Worm (Caenorhabditis elegans): ENCODE measurements around the gene F48C5.2.

DNA sequence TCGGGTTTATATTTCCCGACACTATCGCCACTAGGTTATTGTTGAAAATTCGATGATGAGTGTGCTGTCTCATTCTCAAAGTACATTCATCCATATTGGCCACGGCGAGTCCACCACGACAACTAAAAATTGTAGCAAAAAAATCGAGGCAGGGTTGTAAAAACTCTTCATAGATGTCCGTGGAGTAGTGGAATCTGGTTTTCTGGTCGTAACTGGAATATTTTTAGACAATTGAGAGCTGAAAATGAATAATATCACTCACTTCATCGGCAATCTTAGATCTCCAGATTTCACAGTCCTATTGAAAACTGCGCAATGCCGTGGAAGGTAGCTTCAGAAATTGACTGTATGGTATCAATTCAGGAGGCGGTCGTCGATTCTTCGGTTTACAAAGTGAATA lies 18.6 kb downstream of the F48C5.2 start:
- TF ChIP-seq him-1 (tag; optimal IDR thresholded peaks at IDR 0.05) (no peak), W03F9.2 (tag; optimal IDR thresholded peaks at IDR 0.05) (no peak), dao-5 (tag; optimal IDR thresholded peaks at IDR 0.05) (no peak)

All from whole organism, L4/young adult.